Worm (Caenorhabditis elegans): ENCODE data around the gene Y57G7A.2.

DNA sequence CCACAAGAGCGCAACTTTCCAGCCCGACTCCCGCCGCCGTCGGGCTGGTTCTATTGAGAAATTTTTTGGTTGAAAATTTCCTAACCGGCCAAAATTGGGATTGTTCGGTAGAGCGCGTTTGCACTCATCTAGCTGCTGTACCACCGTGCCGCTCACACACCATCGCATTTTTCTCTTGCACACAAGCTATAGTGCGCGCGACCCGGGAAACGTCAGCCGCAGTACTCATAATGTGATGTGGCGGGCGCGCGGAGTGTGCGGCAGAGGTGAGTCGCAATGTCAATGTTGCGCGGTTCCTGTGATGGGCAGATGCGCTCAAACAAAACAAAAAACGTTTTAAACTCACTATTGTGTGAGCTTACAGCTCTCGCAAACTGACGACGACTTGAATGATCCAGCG lies 10.9 kb upstream of the Y57G7A.2 start:
- no peak for TF ChIP-seq dmd-6 (GFP tag; IDR thresholded peaks at IDR 0.05)
- no peak for TF ChIP-seq pha-4 (GFP tag; IDR thresholded peaks at IDR 0.05)
- TF ChIP-seq pha-4 (tag; optimal IDR thresholded peaks at IDR 0.05): no peak
- TF ChIP-seq lin-39 (tag; optimal IDR thresholded peaks at IDR 0.05): no peak
- no peak for TF ChIP-seq ama-1 (optimal IDR thresholded peaks at IDR 0.05)
- TF ChIP-seq ztf-7 (tag; optimal IDR thresholded peaks at IDR 0.05): no peak
- no peak for TF ChIP-seq F37D6.2 (tag; optimal IDR thresholded peaks at IDR 0.05)
- no peak for TF ChIP-seq nhr-11 (tag; optimal IDR thresholded peaks at IDR 0.05)
- no peak for TF ChIP-seq zag-1 (tag; optimal IDR thresholded peaks at IDR 0.05)
- TF ChIP-seq hlh-11 (tag; optimal IDR thresholded peaks at IDR 0.05): no peak
- TF ChIP-seq nhr-237 (tag; optimal IDR thresholded peaks at IDR 0.05): no peak
- no peak for TF ChIP-seq rbr-2 (tag; optimal IDR thresholded peaks at IDR 0.05)
- TF ChIP-seq aly-2 (tag; optimal IDR thresholded peaks at IDR 0.05): no peak
- TF ChIP-seq nhr-76 (tag; optimal IDR thresholded peaks at IDR 0.05): no peak
